Worm (Caenorhabditis elegans): ENCODE measurements around the gene C09F9.2.

- TF ChIP-seq T22C8.4 (GFP tag; IDR thresholded peaks at IDR 0.05): no peak
- TF ChIP-seq ztf-23 (GFP tag; IDR thresholded peaks at IDR 0.05): no peak
- TF ChIP-seq flt-1 (GFP tag; IDR thresholded peaks at IDR 0.05): no peak
Observed at ce11 chrII:14695201-14695600, 10.1 kb upstream of the C09F9.2 start, which contains the start of gene K02B7.3.
